Worm (Caenorhabditis elegans): ENCODE measurements around the gene nos-3.

Gene nos-3

DNA sequence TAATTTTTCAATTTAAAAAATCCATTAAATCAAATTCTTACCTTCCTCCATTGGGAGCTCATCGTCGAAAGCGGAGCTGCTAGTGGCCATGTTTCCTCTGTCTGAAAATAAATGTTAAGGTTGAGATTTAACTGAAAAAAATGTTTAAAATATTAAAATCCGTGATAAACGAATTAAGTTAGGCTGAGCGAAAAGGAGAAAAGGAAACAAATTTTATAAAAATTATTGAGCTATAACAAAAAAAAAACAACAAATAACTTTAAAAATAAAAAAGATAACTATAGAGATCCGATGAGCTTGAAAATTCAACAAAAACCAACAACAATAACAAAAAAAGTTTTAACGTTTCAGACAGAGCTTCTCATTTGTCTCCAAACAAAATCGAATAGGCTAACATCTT lies 3.3 kb upstream of the nos-3 start, which contains the start of gene pno-1:
TSS of gene pno-1 (minus strand) at position 101 of the 400 bp plus-strand sequence.
- TF ChIP-seq nhr-67 (tag; optimal IDR thresholded peaks at IDR 0.05) (no peak), nhr-76 (tag; optimal IDR thresholded peaks at IDR 0.05) (no peak), elt-1 (tag; optimal IDR thresholded peaks at IDR 0.05) (no peak), nhr-237 (tag; optimal IDR thresholded peaks at IDR 0.05) (no peak), fos-1 (tag; optimal IDR thresholded peaks at IDR 0.05) (no peak), unc-62 (GFP tag; optimal IDR thresholded peaks at IDR 0.05) (no peak), fkh-10 (GFP tag; optimal IDR thresholded peaks at IDR 0.05) (no peak), ztf-11 (tag; optimal IDR thresholded peaks at IDR 0.05) (no peak), tbx-2 (tag; optimal IDR thresholded peaks at IDR 0.05) (no peak), nfya-1 (tag; optimal IDR thresholded peaks at IDR 0.05; ENCODE audit: insufficient read depth) (no peak), nhr-23 (tag; optimal IDR thresholded peaks at IDR 0.05) (no peak)

DNA sequence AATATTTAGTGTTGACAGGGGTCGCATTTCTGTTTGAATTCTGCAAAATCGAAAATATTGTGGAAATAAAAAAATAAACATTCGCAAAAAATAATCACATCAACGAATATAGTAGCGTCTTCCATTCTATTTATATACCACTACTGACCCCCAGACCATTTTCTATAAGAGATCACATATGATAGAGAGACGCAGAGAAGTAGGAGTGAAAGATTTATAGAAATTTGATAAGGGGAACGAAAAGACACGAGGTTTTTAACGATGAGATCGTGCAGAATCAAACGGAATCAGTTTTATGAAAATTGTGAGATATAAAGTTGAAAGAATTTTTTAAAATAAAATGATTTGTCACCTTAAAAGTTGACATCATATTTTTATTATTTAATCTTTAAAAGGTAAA lies 6.2 kb downstream of the nos-3 start:
- TF ChIP-seq elt-2 (tag; optimal IDR thresholded peaks at IDR 0.05) (no peak), nhr-23 (tag; optimal IDR thresholded peaks at IDR 0.05) (peak; percentile 71), nhr-43 (tag; optimal IDR thresholded peaks at IDR 0.05; ENCODE audit: poor library complexity, severe bottlenecking) (peak; percentile 81)

- TF ChIP-seq jun-1 (tag; optimal IDR thresholded peaks at IDR 0.05) = no peak
These were observed 6.9 kb downstream of the nos-3 start, which contains the start of gene Y53C12B.7 for ce11 chrII:9753056-9753455. Y53C12B.7 (minus strand) TSS chrII:9753218.

ce11 chrII:9753730-9754129 lies 7.6 kb downstream of the nos-3 start, which contains the start of gene ZK1321.1:
ZK1321.1 (plus strand) TSS chrII:9754030.
- TF ChIP-seq nhr-76 (tag; optimal IDR thresholded peaks at IDR 0.05) (no peak), elt-2 (tag; optimal IDR thresholded peaks at IDR 0.05) (no peak), lin-39 (tag; optimal IDR thresholded peaks at IDR 0.05) (no peak), aly-2 (tag; optimal IDR thresholded peaks at IDR 0.05) (no peak), snpc-4 (tag; optimal IDR thresholded peaks at IDR 0.05) (no peak), mml-1 (tag; optimal IDR thresholded peaks at IDR 0.05) (no peak), nhr-77 (tag; optimal IDR thresholded peaks at IDR 0.05) (no peak), nhr-28 (tag; optimal IDR thresholded peaks at IDR 0.05) (no peak), R02D3.7 (tag; optimal IDR thresholded peaks at IDR 0.05) (no peak), lin-15B (tag; optimal IDR thresholded peaks at IDR 0.05) (no peak), fos-1 (tag; optimal IDR thresholded peaks at IDR 0.05) (no peak), jun-1 (tag; optimal IDR thresholded peaks at IDR 0.05) (no peak), hmg-11 (tag; optimal IDR thresholded peaks at IDR 0.05) (no peak), daf-12 (tag; optimal IDR thresholded peaks at IDR 0.05) (no peak), egl-5 (tag; optimal IDR thresholded peaks at IDR 0.05) (no peak), ceh-16 (tag; optimal IDR thresholded peaks at IDR 0.05) (no peak), unc-62 (GFP tag; optimal IDR thresholded peaks at IDR 0.05) (no peak), nhr-237 (tag; optimal IDR thresholded peaks at IDR 0.05) (no peak), nhr-23 (tag; optimal IDR thresholded peaks at IDR 0.05) (no peak)

DNA sequence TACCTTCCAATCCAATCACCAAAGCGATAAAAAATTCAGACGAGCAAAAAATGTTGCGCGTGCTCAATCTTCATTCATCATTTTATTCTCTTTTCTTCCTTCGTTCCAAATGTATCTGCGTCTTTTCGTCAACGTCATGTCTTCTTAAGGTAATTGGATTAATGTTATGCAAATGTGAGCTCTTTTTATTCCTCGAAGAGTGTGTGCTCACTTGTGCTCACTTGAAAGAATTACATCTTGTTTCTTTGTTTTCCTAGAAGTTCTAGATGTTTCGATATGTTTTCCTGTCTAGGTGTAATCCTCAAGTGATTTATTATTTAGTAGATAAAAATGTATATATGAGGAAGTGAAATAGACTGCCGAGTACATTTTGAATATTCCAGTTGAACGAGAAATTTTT lies 9.3 kb downstream of the nos-3 start:
- no peak for TF ChIP-seq eor-1 (tag; optimal IDR thresholded peaks at IDR 0.05)
- no peak for TF ChIP-seq nhr-77 (tag; optimal IDR thresholded peaks at IDR 0.05)
- no peak for TF ChIP-seq pqm-1 (tag; optimal IDR thresholded peaks at IDR 0.05)
- peak; percentile 45 for TF ChIP-seq fkh-10 (GFP tag; optimal IDR thresholded peaks at IDR 0.05)

DNA sequence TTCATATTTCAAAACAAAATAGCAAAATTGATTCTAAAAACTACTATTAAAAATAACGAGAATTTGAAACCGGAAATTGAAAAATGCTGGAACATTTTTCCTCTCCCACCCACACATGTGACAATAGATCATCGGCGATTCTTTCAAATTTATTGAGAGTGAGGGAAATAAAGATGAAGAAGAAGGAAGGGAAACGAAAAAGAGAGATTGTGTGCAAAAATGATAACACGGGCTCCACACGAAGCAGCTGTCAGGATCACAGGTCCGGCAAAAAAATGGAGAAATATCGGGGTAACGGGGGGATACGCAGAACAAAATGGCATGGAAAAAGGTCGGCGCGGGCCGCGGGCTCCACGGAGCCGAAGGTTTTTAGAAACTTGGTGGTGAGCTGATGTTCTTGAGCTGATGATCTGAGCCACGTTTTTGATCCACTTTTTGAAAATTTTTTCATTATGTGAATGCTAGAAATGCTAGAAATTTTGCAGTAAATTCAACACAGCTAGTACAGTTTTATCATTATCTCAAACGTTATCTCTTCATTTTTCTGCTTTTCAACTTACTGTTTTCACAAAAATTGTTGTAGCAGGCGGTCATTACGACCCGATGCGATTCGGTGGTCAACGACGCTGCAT lies 11.7 kb downstream of the nos-3 start, which contains the start of gene shk-1:
TSS of gene shk-1 (plus strand) at position 582 of the 632 bp plus-strand sequence.
- no peak for TF ChIP-seq unc-39 (tag; optimal IDR thresholded peaks at IDR 0.05)
- peak; percentile 31 for TF ChIP-seq nfya-1 (tag; optimal IDR thresholded peaks at IDR 0.05; ENCODE audit: insufficient read depth)
- peak; percentile 40 for TF ChIP-seq nhr-11 (tag; optimal IDR thresholded peaks at IDR 0.05)
- no peak for TF ChIP-seq lin-15B (tag; optimal IDR thresholded peaks at IDR 0.05)
